Fruit fly (Drosophila melanogaster) whole organism, embryonic: ENCODE results near the gene EMC5.

Source experiments
- Antp ChIP-seq: fragments of 200-800 bp; sonication (Bioruptor generic); optimal IDR thresholded peaks from 3 replicates; lab custom pipeline; 2016; ENCODE audit warnings: missing biosample characterization, missing genetic modification characterization
- Awh ChIP-seq: fragments of 200-800 bp; sonication (Bioruptor generic); IDR thresholded peaks from 2 replicates; pipeline ENCODE4, ENCODE4 v1.3.6; 2022; ENCODE audit warnings: missing biosample characterization, missing genetic modification characterization
- BEAF-32 ChIP-seq: fragments of 200-800 bp; sonication (Bioruptor generic); optimal IDR thresholded peaks from 3 replicates; lab custom pipeline; 2017; ENCODE audit warnings: missing biosample characterization, missing genetic modification characterization, mild to moderate bottlenecking, moderate library complexity, missing genetic modification reagents
- Bgb ChIP-seq: fragments of 200-800 bp; sonication (Bioruptor generic); IDR thresholded peaks from 2 replicates; pipeline ENCODE4 v1.3.6; 2022; ENCODE audit warnings: missing biosample characterization, missing genetic modification characterization; ENCODE audit not compliant: partially characterized antibody
- BtbVII ChIP-seq: fragments of 200-800 bp; sonication (Bioruptor generic); optimal IDR thresholded peaks from 3 replicates; lab custom pipeline; 2017; ENCODE audit warnings: missing biosample characterization, mild to moderate bottlenecking, missing genetic modification characterization
- CG10274 ChIP-seq: fragments of 200-800 bp; sonication (Bioruptor generic); optimal IDR thresholded peaks from 3 replicates; lab custom pipeline; 2017; ENCODE audit warnings: missing biosample characterization, mild to moderate bottlenecking, missing genetic modification characterization
- CG10366 ChIP-seq: fragments of 200-800 bp; sonication (Bioruptor generic); IDR thresholded peaks from 2 replicates; pipeline ENCODE4 v1.3.6; 2022; ENCODE audit warnings: missing biosample characterization, missing genetic modification characterization
- CG11093 ChIP-seq: fragments of 200-800 bp; sonication (Bioruptor generic); IDR thresholded peaks from 3 replicates; pipeline ENCODE4 v1.3.6; 2022; ENCODE audit warnings: missing biosample characterization, missing genetic modification characterization
- CG11398 ChIP-seq: fragments of 200-800 bp; sonication (Bioruptor generic); optimal IDR thresholded peaks from 2 replicates; lab custom pipeline; 2016; ENCODE audit warnings: missing biosample characterization, missing genetic modification characterization
- CG12155 ChIP-seq: fragments of 200-800 bp; sonication (Bioruptor generic); optimal IDR thresholded peaks from 3 replicates; lab custom pipeline; 2016; ENCODE audit warnings: missing biosample characterization, missing genetic modification characterization
- CG12299 ChIP-seq: fragments of 200-800 bp; sonication (Bioruptor generic); optimal IDR thresholded peaks from 2 replicates; lab custom pipeline; 2018; ENCODE audit warnings: missing biosample characterization, mild to moderate bottlenecking, missing genetic modification characterization
- CG12659 ChIP-seq: fragments of 200-800 bp; sonication (Bioruptor generic); optimal IDR thresholded peaks from 3 replicates; lab custom pipeline; 2017; ENCODE audit warnings: mild to moderate bottlenecking, missing biosample characterization, missing genetic modification reagents, missing genetic modification characterization
- CG12744 ChIP-seq: fragments of 200-800 bp; sonication (Bioruptor generic); optimal IDR thresholded peaks from 2 replicates; lab custom pipeline; 2016; ENCODE audit warnings: missing biosample characterization, missing genetic modification characterization
- CG15696 ChIP-seq: fragments of 200-800 bp; sonication (Bioruptor generic); optimal IDR thresholded peaks from 2 replicates; lab custom pipeline; 2019; ENCODE audit warnings: missing biosample characterization, mild to moderate bottlenecking, missing genetic modification characterization, moderate library complexity
- CG16813 ChIP-seq: fragments of 200-800 bp; sonication (Bioruptor generic); IDR thresholded peaks from 3 replicates; pipeline ENCODE4 v1.3.6; 2022; ENCODE audit warnings: missing biosample characterization, missing genetic modification characterization; ENCODE audit not compliant: partially characterized antibody
- CG17328 ChIP-seq: fragments of 200-800 bp; sonication (Bioruptor generic); IDR thresholded peaks from 2 replicates; pipeline ENCODE4 v1.3.6; 2022; ENCODE audit warnings: missing biosample characterization, missing genetic modification characterization
- CG17385 ChIP-seq: fragments of 200-800 bp; sonication (Bioruptor generic); optimal IDR thresholded peaks from 3 replicates; lab custom pipeline; 2018; ENCODE audit warnings: missing biosample characterization, mild to moderate bottlenecking, missing genetic modification characterization
- CG30403 ChIP-seq: fragments of 200-800 bp; sonication (Bioruptor generic); optimal IDR thresholded peaks from 3 replicates; lab custom pipeline; 2016; ENCODE audit warnings: missing biosample characterization, missing genetic modification characterization
- CG42726 ChIP-seq: fragments of 200-800 bp; sonication (Bioruptor generic); IDR thresholded peaks from 2 replicates; pipeline ENCODE4 v1.3.6; 2022; ENCODE audit warnings: missing biosample characterization, missing genetic modification characterization; ENCODE audit not compliant: partially characterized antibody
- CG5180 ChIP-seq: fragments of 200-800 bp; sonication (Bioruptor generic); optimal IDR thresholded peaks from 3 replicates; lab custom pipeline; 2017; ENCODE audit warnings: missing biosample characterization, missing genetic modification characterization, mild to moderate bottlenecking, moderate library complexity, missing genetic modification reagents
- CG5953 ChIP-seq: fragments of 200-800 bp; sonication (Bioruptor generic); IDR thresholded peaks from 2 replicates; pipeline ENCODE4 v1.3.6; 2022; ENCODE audit warnings: missing biosample characterization, missing genetic modification characterization
- CG7745 ChIP-seq: fragments of 200-800 bp; sonication (Bioruptor generic); optimal IDR thresholded peaks from 2 replicates; lab custom pipeline; 2018; ENCODE audit warnings: missing biosample characterization, mild to moderate bottlenecking, missing genetic modification characterization, moderate library complexity
- CG7928 ChIP-seq: fragments of 200-800 bp; sonication (Bioruptor generic); optimal IDR thresholded peaks from 2 replicates; lab custom pipeline; 2017; ENCODE audit warnings: missing biosample characterization, mild to moderate bottlenecking, missing genetic modification characterization
- CG8359 ChIP-seq: fragments of 200-800 bp; sonication (Bioruptor generic); optimal IDR thresholded peaks from 2 replicates; lab custom pipeline; 2017; ENCODE audit warnings: missing biosample characterization, mild to moderate bottlenecking, missing genetic modification characterization, borderline replicate concordance
- CG9932 ChIP-seq: fragments of 200-800 bp; sonication (Bioruptor generic); IDR thresholded peaks from 2 replicates; pipeline ENCODE4 v1.3.6; 2022; ENCODE audit warnings: missing biosample characterization, missing genetic modification characterization
- CHES-1-like ChIP-seq: fragments of 200-800 bp; sonication (Bioruptor generic); optimal IDR thresholded peaks from 2 replicates; lab custom pipeline; 2016; ENCODE audit warnings: missing biosample characterization, missing genetic modification characterization
- Chrac-16 ChIP-seq: fragments of 200-800 bp; sonication (Bioruptor generic); optimal IDR thresholded peaks from 3 replicates; lab custom pipeline; 2016; ENCODE audit warnings: missing biosample characterization, missing genetic modification characterization
- D19B ChIP-seq: fragments of 200-800 bp; sonication (Bioruptor generic); optimal IDR thresholded peaks from 2 replicates; lab custom pipeline; 2017; ENCODE audit warnings: missing biosample characterization, mild to moderate bottlenecking, missing genetic modification characterization
- E2f2 ChIP-seq: fragments of 200-800 bp; sonication (Bioruptor generic); IDR thresholded peaks from 2 replicates; pipeline ENCODE4 v1.3.6; 2022; ENCODE audit warnings: missing biosample characterization, missing genetic modification characterization
- MBD-R2 ChIP-seq: fragments of 200-800 bp; sonication (Bioruptor generic); IDR thresholded peaks from 2 replicates; pipeline ENCODE4 v1.3.6; 2022; ENCODE audit warnings: missing biosample characterization, missing genetic modification characterization
- Nf-YB ChIP-seq: fragments of 200-800 bp; sonication (Bioruptor generic); optimal IDR thresholded peaks from 3 replicates; lab custom pipeline; 2019; ENCODE audit warnings: missing biosample characterization, mild to moderate bottlenecking, missing genetic modification characterization, moderate library complexity
- Usf ChIP-seq: fragments of 200-800 bp; sonication (Bioruptor generic); optimal IDR thresholded peaks from 2 replicates; lab custom pipeline; 2017; ENCODE audit warnings: missing genotype, missing biosample characterization, missing genetic modification characterization
- Vsx1 ChIP-seq: fragments of 200-800 bp; sonication (Bioruptor generic); optimal IDR thresholded peaks from 2 replicates; lab custom pipeline; 2017; ENCODE audit warnings: missing biosample characterization, mild to moderate bottlenecking, missing genetic modification characterization, missing genetic modification reagents
- ap ChIP-seq: fragments of 200-800 bp; sonication (Bioruptor generic); IDR thresholded peaks from 2 replicates; pipeline ENCODE4 v1.3.6; 2022; ENCODE audit warnings: missing biosample characterization, missing genetic modification characterization
- cato ChIP-seq: fragments of 200-800 bp; sonication (Bioruptor generic); optimal IDR thresholded peaks from 2 replicates; lab custom pipeline; 2016; ENCODE audit warnings: missing biosample characterization, missing genetic modification characterization, borderline replicate concordance
- cwo ChIP-seq: fragments of 200-800 bp; sonication (Bioruptor generic); optimal IDR thresholded peaks from 3 replicates; lab custom pipeline; 2017; ENCODE audit warnings: missing biosample characterization, missing genetic modification characterization, mild to moderate bottlenecking, moderate library complexity, missing genetic modification reagents
- disco-r ChIP-seq: fragments of 200-800 bp; sonication (Bioruptor generic); optimal IDR thresholded peaks from 2 replicates; lab custom pipeline; 2016; ENCODE audit warnings: missing biosample characterization, missing genetic modification characterization
- gfzf ChIP-seq: fragments of 200-800 bp; sonication (Bioruptor generic); optimal IDR thresholded peaks from 2 replicates; lab custom pipeline; 2016; ENCODE audit warnings: missing biosample characterization, mild to moderate bottlenecking, missing genetic modification characterization, moderate library complexity
- h ChIP-seq: fragments of >200 bp; optimal IDR thresholded peaks from 2 replicates; lab custom pipeline; 2017
- ham ChIP-seq: fragments of 200-800 bp; sonication (Bioruptor generic); IDR thresholded peaks from 2 replicates; pipeline ENCODE4 v1.3.6; 2022; ENCODE audit warnings: missing biosample characterization, missing genetic modification characterization
- her ChIP-seq: fragments of 200-800 bp; sonication (Bioruptor generic); optimal IDR thresholded peaks from 2 replicates; lab custom pipeline; 2016; ENCODE audit warnings: missing biosample characterization, missing genetic modification characterization
- kni ChIP-seq: fragments of 200-800 bp; sonication (Bioruptor generic); optimal IDR thresholded peaks from 3 replicates; lab custom pipeline; 2017; ENCODE audit warnings: mild to moderate bottlenecking, missing biosample characterization, missing genetic modification reagents, missing genetic modification characterization
- knrl ChIP-seq: fragments of 200-800 bp; sonication (Bioruptor generic); IDR thresholded peaks from 3 replicates; pipeline ENCODE4 v1.3.6; 2022; ENCODE audit warnings: missing biosample characterization, missing genetic modification characterization; ENCODE audit not compliant: partially characterized antibody
- nerfin-2 ChIP-seq: fragments of 200-800 bp; sonication (Bioruptor generic); IDR thresholded peaks from 2 replicates; pipeline ENCODE4 v1.3.6; 2022; ENCODE audit warnings: missing biosample characterization, missing genetic modification characterization; ENCODE audit not compliant: partially characterized antibody
- sd ChIP-seq: fragments of 200-800 bp; sonication (Bioruptor generic); optimal IDR thresholded peaks from 3 replicates; lab custom pipeline; 2018; ENCODE audit warnings: missing biosample characterization, mild to moderate bottlenecking, missing genetic modification characterization, moderate library complexity
- tio ChIP-seq: fragments of 200-800 bp; sonication (Bioruptor generic); optimal IDR thresholded peaks from 2 replicates; lab custom pipeline; 2017; ENCODE audit warnings: missing biosample characterization, missing genetic modification characterization, inconsistent platforms
- tna ChIP-seq: fragments of 200-800 bp; sonication (Bioruptor generic); IDR thresholded peaks from 2 replicates; pipeline ENCODE4 v1.3.6; 2022; ENCODE audit warnings: missing biosample characterization, missing genetic modification characterization; ENCODE audit not compliant: partially characterized antibody
- trem ChIP-seq: fragments of 200-800 bp; optimal IDR thresholded peaks from 3 replicates; lab custom pipeline; 2019; ENCODE audit warnings: missing biosample characterization, mild to moderate bottlenecking, missing genetic modification characterization, moderate library complexity
- unc-4 ChIP-seq: fragments of 200-800 bp; sonication (Bioruptor generic); IDR thresholded peaks from 2 replicates; pipeline ENCODE4 v1.3.6; 2022; ENCODE audit warnings: missing biosample characterization, missing genetic modification characterization; ENCODE audit not compliant: partially characterized antibody
- vnd ChIP-seq: fragments of 200-800 bp; sonication (Bioruptor generic); IDR thresholded peaks from 3 replicates; pipeline ENCODE4 v1.3.6; 2022; ENCODE audit warnings: missing biosample characterization, missing genetic modification characterization; ENCODE audit not compliant: partially characterized antibody

The EMC5 gene

dm6 chr2L:18948724-18949108 is 38.8 kb upstream of the EMC5 start, which contains the start of gene CG10428 (continued):
- TF ChIP-seq sd (no peak), CG11398 (GFP tag; lab: Kevin White, UChicago) (no peak), knrl (GFP tag; lab: Robert Waterston, UW) (no peak), CG42726 (GFP tag; lab: Robert Waterston, UW) (no peak), CG12155 (GFP tag; lab: Kevin White, UChicago) (peak; percentile 69), CG12659 (peak; percentile 31), Awh (GFP tag; lab: Robert Waterston, UW) (no peak), MBD-R2 (peak; percentile 69), CG17328 (GFP tag; lab: Robert Waterston, UW) (no peak), cwo (GFP tag; lab: Kevin White, UChicago) (no peak), CG7745 (tag; lab: Kevin White, UChicago) (peak; percentile 97), trem (tag; lab: Kevin White, UChicago) (peak; percentile 46), BEAF-32 (GFP tag; lab: Kevin White, UChicago) (peak; percentile 55), CG12744 (GFP tag; lab: Kevin White, UChicago) (no peak), Vsx1 (GFP tag; lab: Kevin White, UChicago) (no peak), CG12299 (no peak), D19B (no peak), CG15696 (no peak), her (GFP tag; lab: Kevin White, UChicago) (no peak), Usf (no peak), CG30403 (GFP tag; lab: Kevin White, UChicago) (no peak), CG5953 (no peak), CG7928 (GFP tag; lab: Kevin White, UChicago) (no peak), CG9932 (GFP tag; lab: Robert Waterston, UW) (no peak), cato (GFP tag; lab: Kevin White, UChicago) (no peak), vnd (peak; percentile 41; the same call in 1 of the 3 replicates), h (no peak), kni (GFP tag; lab: Kevin White, UChicago) (no peak), tna (GFP tag; lab: Robert Waterston, UW) (no peak), gfzf (GFP tag; lab: Kevin White, UChicago) (peak; percentile 16), Antp (GFP tag; lab: Kevin White, UChicago) (no peak), CG5180 (GFP tag; lab: Kevin White, UChicago) (no peak), E2f2 (GFP tag; lab: Robert Waterston, UW) (peak; percentile 96), ham (GFP tag; lab: Robert Waterston, UW) (no peak), CG11093 (GFP tag; lab: Robert Waterston, UW) (no peak), Nf-YB (GFP tag; lab: Kevin White, UChicago) (no peak), unc-4 (peak; percentile 60), ap (no peak), Bgb (GFP tag; lab: Robert Waterston, UW) (peak; percentile 63; the same call in 1 of the 2 replicates), CG16813 (GFP tag; lab: Robert Waterston, UW) (peak; percentile 43; the same call in 2 of the 3 replicates), nerfin-2 (peak; percentile 46; the same call in 1 of the 2 replicates), CHES-1-like (GFP tag; lab: Kevin White, UChicago) (no peak), disco-r (GFP tag; lab: Kevin White, UChicago) (no peak), Chrac-16 (no peak), tio (no peak), CG17385 (GFP tag; lab: Kevin White, UChicago) (peak; percentile 99), CG10274 (no peak), CG10366 (GFP tag; lab: Robert Waterston, UW) (no peak), BtbVII (no peak), CG8359 (GFP tag; lab: Kevin White, UChicago) (no peak)
